Fruit fly (Drosophila melanogaster) whole organism, embryonic: Measurements from ENCODE around the gene msd1.

ENCODE experiments used
- CG10274 ChIP-seq: fragments of 200-800 bp; sonication (Bioruptor generic); optimal IDR thresholded peaks from 3 replicates; lab custom pipeline; 2017; ENCODE audit warnings: missing biosample characterization, mild to moderate bottlenecking, missing genetic modification characterization
- CG10321 ChIP-seq: fragments of 200-800 bp; sonication (Bioruptor generic); IDR thresholded peaks from 2 replicates; pipeline ENCODE4 v1.3.6; 2022; ENCODE audit warnings: missing biosample characterization, missing genetic modification characterization
- CG10979 ChIP-seq: fragments of 200-800 bp; sonication (Bioruptor generic); optimal IDR thresholded peaks from 2 replicates; lab custom pipeline; 2018; ENCODE audit warnings: missing biosample characterization, mild to moderate bottlenecking, missing genetic modification characterization, moderate library complexity
- CG11456 ChIP-seq: fragments of 200-800 bp; sonication (Bioruptor generic); IDR thresholded peaks from 3 replicates; pipeline ENCODE4 v1.3.6; 2022; ENCODE audit warnings: missing biosample characterization, missing genetic modification characterization
- CG11504 ChIP-seq: fragments of 200-800 bp; sonication (Bioruptor generic); optimal IDR thresholded peaks from 3 replicates; lab custom pipeline; 2019; ENCODE audit warnings: missing biosample characterization, mild to moderate bottlenecking, missing genetic modification characterization, moderate library complexity
- CG11723 ChIP-seq: fragments of 200-800 bp; sonication (Bioruptor generic); optimal IDR thresholded peaks from 2 replicates; lab custom pipeline; 2017; ENCODE audit warnings: missing biosample characterization, mild to moderate bottlenecking, missing genetic modification characterization
- CG12071 ChIP-seq: fragments of 200-800 bp; sonication (Bioruptor generic); optimal IDR thresholded peaks from 3 replicates; lab custom pipeline; 2018; ENCODE audit warnings: missing biosample characterization, mild to moderate bottlenecking, missing genetic modification characterization
- CG12236 ChIP-seq: fragments of 200-800 bp; sonication (Bioruptor generic); optimal IDR thresholded peaks from 2 replicates; lab custom pipeline; 2016; ENCODE audit warnings: missing biosample characterization, missing genetic modification characterization
- CG14050 ChIP-seq: fragments of 200-800 bp; sonication (Bioruptor generic); IDR thresholded peaks from 3 replicates; pipeline ENCODE4 v1.3.6; 2022; ENCODE audit warnings: missing biosample characterization, missing genetic modification characterization
- CG14965 ChIP-seq: fragments of 200-800 bp; sonication (Bioruptor generic); optimal IDR thresholded peaks from 2 replicates; lab custom pipeline; 2016; ENCODE audit warnings: missing biosample characterization, missing genetic modification characterization, borderline replicate concordance
- CG1602 ChIP-seq: fragments of 200-800 bp; sonication (Bioruptor generic); optimal IDR thresholded peaks from 3 replicates; lab custom pipeline; 2016; ENCODE audit warnings: missing biosample characterization, missing genetic modification characterization
- CG17359 ChIP-seq: fragments of 200-800 bp; sonication (Bioruptor generic); optimal IDR thresholded peaks from 3 replicates; lab custom pipeline; 2018; ENCODE audit warnings: missing biosample characterization, mild to moderate bottlenecking, missing genetic modification characterization, moderate library complexity
- CG17385 ChIP-seq: fragments of 200-800 bp; sonication (Bioruptor generic); optimal IDR thresholded peaks from 3 replicates; lab custom pipeline; 2018; ENCODE audit warnings: missing biosample characterization, mild to moderate bottlenecking, missing genetic modification characterization
- CG32767 ChIP-seq: fragments of 200-800 bp; sonication (Bioruptor generic); IDR thresholded peaks from 2 replicates; pipeline ENCODE4 v1.3.6; 2022; ENCODE audit warnings: missing biosample characterization, missing genetic modification characterization
- CG34422 ChIP-seq: fragments of 200-800 bp; sonication (Bioruptor generic); IDR thresholded peaks from 3 replicates; pipeline ENCODE4 v1.3.6; 2022; ENCODE audit warnings: missing biosample characterization, missing genetic modification characterization
- CG3726 ChIP-seq: fragments of 200-800 bp; sonication (Bioruptor generic); IDR thresholded peaks from 3 replicates; pipeline ENCODE4, ENCODE4 v1.3.6; 2022; ENCODE audit warnings: missing biosample characterization, missing genetic modification characterization
- CG5180 ChIP-seq: fragments of 200-800 bp; sonication (Bioruptor generic); optimal IDR thresholded peaks from 3 replicates; lab custom pipeline; 2017; ENCODE audit warnings: missing biosample characterization, missing genetic modification characterization, mild to moderate bottlenecking, moderate library complexity, missing genetic modification reagents
- CG6689 ChIP-seq: fragments of 200-800 bp; sonication (Bioruptor generic); IDR thresholded peaks from 2 replicates; pipeline ENCODE4 v1.3.6; 2022; ENCODE audit warnings: missing biosample characterization, missing genetic modification characterization
- CG7928 ChIP-seq: fragments of 200-800 bp; sonication (Bioruptor generic); optimal IDR thresholded peaks from 2 replicates; lab custom pipeline; 2017; ENCODE audit warnings: missing biosample characterization, mild to moderate bottlenecking, missing genetic modification characterization
- CG8290 ChIP-seq, 3 experiments: fragments of 200-800 bp; sonication (Bioruptor generic); optimal IDR thresholded peaks; 2 replicates each; lab custom pipeline; 2016 to 2019; ENCODE audit warnings: missing biosample characterization in 3 of 3, missing genetic modification characterization in 3 of 3, mild to moderate bottlenecking in 2 of 3, moderate library complexity in 1 of 3
- CG9932 ChIP-seq: fragments of 200-800 bp; sonication (Bioruptor generic); IDR thresholded peaks from 2 replicates; pipeline ENCODE4 v1.3.6; 2022; ENCODE audit warnings: missing biosample characterization, missing genetic modification characterization
- Camta ChIP-seq: fragments of 200-800 bp; sonication (Bioruptor generic); optimal IDR thresholded peaks from 2 replicates; lab custom pipeline; 2016; ENCODE audit warnings: missing biosample characterization, missing genetic modification characterization
- Dbx ChIP-seq: fragments of 200-800 bp; sonication (Bioruptor generic); IDR thresholded peaks from 3 replicates; pipeline ENCODE4 v1.3.6; 2022; ENCODE audit warnings: missing biosample characterization, missing genetic modification characterization
- E2f2 ChIP-seq: fragments of 200-800 bp; sonication (Bioruptor generic); IDR thresholded peaks from 2 replicates; pipeline ENCODE4 v1.3.6; 2022; ENCODE audit warnings: missing biosample characterization, missing genetic modification characterization
- Fer3 ChIP-seq: fragments of 200-800 bp; sonication (Bioruptor generic); optimal IDR thresholded peaks from 2 replicates; lab custom pipeline; 2018; ENCODE audit warnings: missing biosample characterization, mild to moderate bottlenecking, missing genetic modification characterization, moderate library complexity
- HLHmδ ChIP-seq: fragments of 200-800 bp; sonication (Bioruptor generic); optimal IDR thresholded peaks from 2 replicates; lab custom pipeline; 2018; ENCODE audit warnings: missing biosample characterization, mild to moderate bottlenecking, missing genetic modification characterization, moderate library complexity
- Hr78 ChIP-seq, 2 experiments: fragments of 200-800 bp in 1 of 2; fragments of >200 bp in 1 of 2; sonication (Bioruptor generic) in 1 of 2; optimal IDR thresholded peaks; 2 replicates each; lab custom pipeline; 2017 to 2019; ENCODE audit warnings: missing biosample characterization in 2 of 2, missing genetic modification characterization in 2 of 2, mild to moderate bottlenecking in 1 of 2, moderate library complexity in 1 of 2
- Hsf ChIP-seq: fragments of 200-800 bp; sonication (Bioruptor generic); optimal IDR thresholded peaks from 3 replicates; lab custom pipeline; 2016; ENCODE audit warnings: missing biosample characterization, missing genetic modification characterization
- Neu2 ChIP-seq: fragments of 200-800 bp; sonication (Bioruptor generic); optimal IDR thresholded peaks from 3 replicates; lab custom pipeline; 2016; ENCODE audit warnings: missing biosample characterization, missing genetic modification characterization, borderline replicate concordance
- Oli ChIP-seq: fragments of 200-800 bp; sonication (Bioruptor generic); optimal IDR thresholded peaks from 2 replicates; lab custom pipeline; 2018; ENCODE audit warnings: missing biosample characterization, mild to moderate bottlenecking, missing genetic modification characterization, moderate library complexity
- PHDP ChIP-seq: fragments of 200-800 bp; sonication (Bioruptor generic); optimal IDR thresholded peaks from 3 replicates; lab custom pipeline; 2018; ENCODE audit warnings: missing biosample characterization, mild to moderate bottlenecking, missing genetic modification characterization, moderate library complexity
- Poxn ChIP-seq: fragments of 200-800 bp; sonication (Bioruptor generic); IDR thresholded peaks from 2 replicates; pipeline ENCODE4 v1.3.6; 2022; ENCODE audit warnings: missing biosample characterization, missing genetic modification characterization
- Ptx1 ChIP-seq: fragments of 200-800 bp; sonication (Bioruptor generic); IDR thresholded peaks from 2 replicates; pipeline ENCODE4 v1.3.6; 2022; ENCODE audit warnings: missing biosample characterization, missing genetic modification characterization
- Sox102F ChIP-seq: fragments of 200-800 bp; sonication (Bioruptor generic); optimal IDR thresholded peaks from 2 replicates; lab custom pipeline; 2018; ENCODE audit warnings: missing biosample characterization, mild to moderate bottlenecking, missing genetic modification characterization, moderate library complexity
- TFAM ChIP-seq: fragments of 200-800 bp; sonication (Bioruptor generic); optimal IDR thresholded peaks from 2 replicates; lab custom pipeline; 2017; ENCODE audit warnings: missing biosample characterization, missing genetic modification characterization, inconsistent platforms
- ab ChIP-seq: fragments of 200-800 bp; sonication (Bioruptor generic); optimal IDR thresholded peaks from 2 replicates; lab custom pipeline; 2016; ENCODE audit warnings: missing biosample characterization, missing genetic modification characterization
- bsh ChIP-seq, 2 experiments: fragments of 200-800 bp; sonication (Bioruptor generic); optimal IDR thresholded peaks; 2 replicates each; lab custom pipeline; 2017 to 2018; ENCODE audit warnings: mild to moderate bottlenecking in 2 of 2, missing biosample characterization in 2 of 2, missing genetic modification characterization in 2 of 2, moderate library complexity in 1 of 2
- chif ChIP-seq, 2 experiments: fragments of 200-800 bp; sonication (Bioruptor generic); optimal IDR thresholded peaks; 3 replicates each; lab custom pipeline; 2016; ENCODE audit warnings: missing biosample characterization in 2 of 2, missing genetic modification characterization in 2 of 2
- chm ChIP-seq: fragments of 200-800 bp; sonication (Bioruptor generic); IDR thresholded peaks from 2 replicates; pipeline ENCODE4 v1.3.6; 2022; ENCODE audit warnings: missing biosample characterization, missing genetic modification characterization
- dysf ChIP-seq: fragments of 200-800 bp; sonication (Bioruptor generic); IDR thresholded peaks from 3 replicates; pipeline ENCODE4 v1.3.6; 2022; ENCODE audit warnings: missing biosample characterization, missing genetic modification characterization
- ewg ChIP-seq: fragments of 200-800 bp; sonication (Bioruptor generic); optimal IDR thresholded peaks from 3 replicates; lab custom pipeline; 2017; ENCODE audit warnings: mild to moderate bottlenecking, missing biosample characterization, missing genetic modification reagents, missing genetic modification characterization
- gem ChIP-seq: fragments of 200-800 bp; sonication (Bioruptor generic); optimal IDR thresholded peaks from 2 replicates; lab custom pipeline; 2019; ENCODE audit warnings: missing biosample characterization, mild to moderate bottlenecking, missing genetic modification characterization, moderate library complexity
- h ChIP-seq: fragments of >200 bp; optimal IDR thresholded peaks from 2 replicates; lab custom pipeline; 2017
- ham ChIP-seq: fragments of 200-800 bp; sonication (Bioruptor generic); IDR thresholded peaks from 2 replicates; pipeline ENCODE4 v1.3.6; 2022; ENCODE audit warnings: missing biosample characterization, missing genetic modification characterization
- kah ChIP-seq: fragments of 200-800 bp; sonication (Bioruptor generic); optimal IDR thresholded peaks from 2 replicates; lab custom pipeline; 2018; ENCODE audit warnings: missing biosample characterization, mild to moderate bottlenecking, missing genetic modification characterization
- lov ChIP-seq, 2 experiments: fragments of 200-800 bp in 1 of 2; fragments of >200 bp in 1 of 2; sonication (Bioruptor generic) in 1 of 2; IDR thresholded peaks in 1 of 2; optimal IDR thresholded peaks in 1 of 2; 2 replicates in 1 of 2; 3 replicates in 1 of 2; pipeline versions ENCODE4 v1.3.6 to Lab custom; 2017 to 2022; ENCODE audit warnings: missing biosample characterization in 1 of 2, missing genetic modification characterization in 1 of 2
- odd ChIP-seq: fragments of 200-800 bp; sonication (Bioruptor generic); optimal IDR thresholded peaks from 2 replicates; lab custom pipeline; 2017; ENCODE audit warnings: missing biosample characterization, mild to moderate bottlenecking, missing genetic modification characterization
- slp2 ChIP-seq: fragments of 200-800 bp; sonication (Bioruptor generic); optimal IDR thresholded peaks from 2 replicates; lab custom pipeline; 2016; ENCODE audit warnings: missing biosample characterization, missing genetic modification characterization
- so ChIP-seq: fragments of 200-800 bp; sonication (Bioruptor generic); IDR thresholded peaks from 3 replicates; pipeline ENCODE4 v1.3.6; 2022; ENCODE audit warnings: missing biosample characterization, missing genetic modification characterization
- zfh2 ChIP-seq: fragments of 200-800 bp; sonication (Bioruptor generic); optimal IDR thresholded peaks from 2 replicates; lab custom pipeline; 2016; ENCODE audit warnings: missing biosample characterization, missing genetic modification characterization

The msd1 gene

dm6 chr3L:1295693-1296092 lies 35.9 kb upstream of the msd1 start, which contains the start of gene Rabex-5 (continued):
- TF ChIP-seq Poxn (no peak), PHDP (tag; lab: Kevin White, UChicago) (no peak), CG17385 (GFP tag; lab: Kevin White, UChicago) (no peak), CG10321 (GFP tag; lab: Robert Waterston, UW) (no peak), CG12071 (GFP tag; lab: Kevin White, UChicago) (no peak), CG11723 (GFP tag; lab: Kevin White, UChicago) (no peak), CG11504 (tag; lab: Kevin White, UChicago) (no peak), ab (no peak), Oli (no peak), chif (GFP tag; optimal IDR thresholded peaks at IDR 0.05; lab: Kevin White, UChicago) (peak in 1 of 2 experiments; percentile 29), bsh (GFP tag; optimal IDR thresholded peaks at IDR 0.05; lab: Kevin White, UChicago) (no peak), CG14050 (GFP tag; lab: Robert Waterston, UW) (no peak), CG8290 (GFP tag; optimal IDR thresholded peaks at IDR 0.05; lab: Kevin White, UChicago) (no peak), CG8290 (tag; optimal IDR thresholded peaks at IDR 0.05; lab: Kevin White, UChicago) (peak in 1 of 2 experiments; percentile 49), ewg (GFP tag; lab: Kevin White, UChicago) (no peak), CG6689 (no peak), CG17359 (no peak), E2f2 (GFP tag; lab: Robert Waterston, UW) (peak; percentile 74), dysf (GFP tag; lab: Robert Waterston, UW) (no peak), HLHmδ (no peak), ham (no peak), gem (tag; lab: Kevin White, UChicago) (no peak), Camta (GFP tag; lab: Kevin White, UChicago) (no peak), CG32767 (GFP tag; lab: Robert Waterston, UW) (no peak), slp2 (GFP tag; lab: Kevin White, UChicago) (no peak), CG10979 (tag; lab: Kevin White, UChicago) (peak; percentile 9), CG5180 (no peak), zfh2 (peak; percentile 50), CG14965 (GFP tag; lab: Kevin White, UChicago) (no peak), Ptx1 (GFP tag; lab: Robert Waterston, UW) (peak; percentile 21; the same call in 1 of the 2 replicates), odd (no peak), so (no peak), lov (optimal IDR thresholded peaks at IDR 0.05; lab: Kevin White, UChicago) (no peak), lov (GFP tag; IDR thresholded peaks at IDR 0.05; lab: Robert Waterston, UW) (no peak), TFAM (no peak), CG1602 (GFP tag; lab: Kevin White, UChicago) (no peak), Hr78 (GFP tag; optimal IDR thresholded peaks at IDR 0.05; lab: Kevin White, UChicago) (no peak), chm (GFP tag; lab: Robert Waterston, UW) (no peak; the same call in 1 of the 2 replicates), Dbx (GFP tag; lab: Robert Waterston, UW) (peak; percentile 46; the same call in 2 of the 3 replicates), CG11456 (GFP tag; lab: Robert Waterston, UW) (peak; percentile 55; the same call in 1 of the 3 replicates), Fer3 (tag; lab: Kevin White, UChicago) (no peak), Sox102F (GFP tag; lab: Kevin White, UChicago) (no peak), kah (no peak), Hsf (GFP tag; lab: Kevin White, UChicago) (peak; percentile 34), CG9932 (GFP tag; lab: Robert Waterston, UW) (peak; percentile 70), h (lab: Kevin White, UChicago) (no peak), Neu2 (no peak), CG3726 (no peak), CG34422 (GFP tag; lab: Robert Waterston, UW) (no peak; the same call in 2 of the 3 replicates), CG7928 (GFP tag; lab: Kevin White, UChicago) (no peak), CG10274 (GFP tag; lab: Kevin White, UChicago) (no peak), CG12236 (no peak)
